Worm (Caenorhabditis elegans): ENCODE measurements around the gene F42A9.11.

- TF ChIP-seq flt-1 (GFP tag; IDR thresholded peaks at IDR 0.05) (no peak), med-1 (GFP tag; optimal IDR thresholded peaks at IDR 0.05; ENCODE audit: insufficient read depth) (no peak)
Observed at ce11 chrIV:8677303-8677702, 49.9 kb downstream of the F42A9.11 start, which contains the start of gene F08B4.8.
